Fruit fly (Drosophila melanogaster) whole organism, larva: ENCODE results near the gene Pop4.
A peak's percentile ranks its signal among the peaks of the same experiment; 100 is the strongest.

ENCODE experiments used
- noc ChIP-seq: fragments of 200-800 bp; sonication (Bioruptor generic); optimal IDR thresholded peaks from 3 replicates; lab custom pipeline; 2019; ENCODE audit warnings: missing biosample characterization, mild to moderate bottlenecking, missing genetic modification characterization, moderate library complexity

The Pop4 gene

DNA sequence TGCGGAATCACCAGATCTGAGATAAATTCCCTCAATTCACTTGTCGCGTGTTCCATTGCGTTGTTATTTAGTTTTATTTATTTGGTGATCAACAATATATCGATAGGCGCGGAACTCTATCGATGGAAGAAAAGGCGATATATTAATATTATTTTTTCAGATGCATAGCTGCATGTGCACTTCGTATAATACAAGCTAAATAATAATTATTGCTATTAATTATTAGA lies at the start of gene Pop4:
Pop4 (minus strand) TSS at position 101 of the 227 bp plus-strand sequence.
- TF ChIP-seq noc (tag; lab: Kevin White, UChicago), result no peak

DNA sequence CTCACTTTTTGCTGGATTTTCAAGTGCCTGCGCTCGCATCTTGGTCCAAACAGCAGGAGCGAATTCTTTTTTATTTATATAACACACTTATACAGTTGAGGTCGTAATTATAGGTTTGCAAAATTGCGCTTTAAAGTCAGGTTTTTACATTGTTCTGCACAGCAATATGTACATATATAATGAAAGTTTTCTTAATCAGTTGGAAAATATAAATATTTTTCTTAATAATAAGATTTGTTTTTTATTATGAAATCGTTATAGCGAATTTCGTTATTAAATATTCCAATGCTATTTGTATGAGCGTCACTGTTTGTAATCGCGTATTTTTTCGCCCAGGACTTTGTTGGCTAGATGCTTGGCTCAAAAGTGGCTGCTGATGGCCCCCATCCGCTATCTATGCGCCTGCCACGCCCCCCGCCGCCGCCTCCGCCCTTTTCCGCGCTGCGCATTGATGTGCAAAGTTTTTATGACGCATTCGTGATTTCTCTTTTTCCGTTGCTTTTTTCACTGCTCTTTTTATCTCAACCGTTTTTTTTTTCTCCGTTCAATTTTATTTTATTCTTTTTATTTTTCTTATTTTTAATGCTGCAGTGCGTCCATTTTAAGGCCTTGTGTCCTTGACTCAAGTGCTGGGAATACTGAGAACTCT lies 49.3 kb upstream of the Pop4 start:
- TF ChIP-seq noc (tag; lab: Kevin White, UChicago), result no peak

DNA sequence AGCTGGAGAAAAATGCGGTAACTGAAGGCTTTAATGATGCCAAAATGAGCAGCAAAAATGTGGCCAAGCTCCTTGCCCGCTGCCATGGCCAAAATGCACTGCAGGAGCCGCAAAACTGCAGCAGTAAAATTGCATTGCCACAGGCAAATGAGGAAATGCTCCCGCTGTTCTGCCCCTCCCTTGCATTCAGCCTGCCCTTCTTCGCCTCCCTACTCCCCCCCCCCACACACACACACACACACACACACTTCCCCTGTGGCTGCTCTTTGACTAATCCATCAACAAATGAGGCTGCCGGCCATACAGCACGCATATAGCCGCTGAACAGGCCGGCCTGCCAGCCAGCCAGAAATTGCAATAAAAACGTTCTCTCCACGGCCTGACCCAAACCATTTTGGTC lies 48.8 kb upstream of the Pop4 start:
- TF ChIP-seq noc (tag; lab: Kevin White, UChicago), result no peak

dm6 chr3L:8024278-8025140 lies 46.1 kb upstream of the Pop4 start:
- TF ChIP-seq noc (tag; lab: Kevin White, UChicago), result peak; percentile 5

dm6 chr3L:8018665-8019070 lies 40.2 kb upstream of the Pop4 start:
- TF ChIP-seq noc (tag; lab: Kevin White, UChicago), result peak; percentile 79

- no peak for TF ChIP-seq noc (tag; lab: Kevin White, UChicago)
Observed at dm6 chr3L:8013865-8014216, 35.4 kb upstream of the Pop4 start.

- TF ChIP-seq noc (tag; lab: Kevin White, UChicago), result no peak
Observed at dm6 chr3L:8013001-8013864, 34.8 kb upstream of the Pop4 start.

DNA sequence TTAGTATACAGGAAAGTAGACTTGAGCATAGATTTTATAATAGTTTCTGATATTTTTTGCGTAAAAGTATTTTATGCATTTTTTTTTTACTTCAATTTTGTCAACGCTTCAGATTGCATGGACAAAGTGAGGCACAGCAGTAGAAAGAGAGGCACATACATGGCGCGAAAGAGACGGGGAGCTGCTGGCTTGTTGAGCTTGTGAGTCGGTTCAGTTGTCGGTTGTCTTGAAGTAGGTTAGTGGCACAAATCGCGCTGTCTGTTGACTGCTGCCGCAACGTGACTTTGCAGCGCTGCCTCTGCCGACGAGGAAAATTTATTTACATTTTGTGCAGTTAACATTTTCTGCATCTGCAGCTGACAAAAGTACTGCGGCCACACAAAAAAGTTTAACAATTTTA lies 27.3 kb upstream of the Pop4 start:
- TF ChIP-seq noc (tag; lab: Kevin White, UChicago), result no peak

dm6 chr3L:8001057-8001597 lies 22.7 kb upstream of the Pop4 start:
- no peak for TF ChIP-seq noc (tag; lab: Kevin White, UChicago)

dm6 chr3L:7999933-8000332 lies 21.5 kb upstream of the Pop4 start:
- no peak for TF ChIP-seq noc (tag; lab: Kevin White, UChicago)

DNA sequence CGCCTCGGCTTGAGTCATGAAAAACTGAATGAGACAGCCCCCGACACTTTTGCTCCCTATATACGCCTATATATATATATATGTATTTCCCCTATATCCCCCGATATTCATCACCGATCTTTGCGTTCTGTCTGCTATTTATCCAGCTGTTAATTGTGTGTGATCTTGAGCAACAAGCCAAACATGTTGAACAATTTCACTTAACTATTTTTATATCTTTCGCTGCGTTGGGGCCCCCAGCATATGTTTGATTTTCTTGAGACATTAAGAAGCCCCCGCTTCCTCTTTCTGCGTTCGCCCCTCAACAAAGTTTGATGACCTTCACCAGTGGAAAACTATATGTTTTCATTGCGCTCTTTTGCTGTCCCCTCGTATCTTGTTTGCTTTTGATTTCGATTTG lies 17.9 kb upstream of the Pop4 start:
- no peak for TF ChIP-seq noc (tag; lab: Kevin White, UChicago)

- no peak for TF ChIP-seq noc (tag; lab: Kevin White, UChicago)
Observed at dm6 chr3L:7993570-7994319, 15.3 kb upstream of the Pop4 start.

DNA sequence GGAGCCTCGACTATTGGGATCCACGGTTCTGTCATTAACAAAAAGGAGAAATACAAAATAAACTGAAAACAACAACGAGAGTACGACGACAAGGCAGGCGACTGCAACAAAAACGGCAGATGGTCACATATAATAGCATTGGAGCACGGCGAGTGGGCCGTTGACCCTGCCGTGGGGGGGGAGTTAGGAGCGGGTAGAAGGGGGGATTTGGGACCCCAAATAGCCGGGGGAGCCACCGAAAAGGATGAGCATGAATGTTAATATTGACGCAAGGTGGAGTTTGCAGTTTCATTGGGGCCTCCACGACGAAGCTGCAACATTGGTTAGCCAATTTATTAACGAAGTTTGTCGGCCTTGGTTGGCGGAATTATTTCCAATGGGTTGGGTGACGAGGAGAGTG lies 14.4 kb upstream of the Pop4 start:
- TF ChIP-seq noc (tag; lab: Kevin White, UChicago), result no peak

- no peak for TF ChIP-seq noc (tag; lab: Kevin White, UChicago)
Observed at dm6 chr3L:7990256-7990655, 11.8 kb upstream of the Pop4 start.
